Fruit fly (Drosophila melanogaster) whole organism, wandering third instar larva: Measurements from ENCODE around the gene CG10338.

Source experiments
- Abd-B ChIP-seq: fragments of >200 bp; optimal IDR thresholded peaks from 2 replicates; lab custom pipeline; 2017; ENCODE audit warnings: missing biosample characterization, missing genetic modification characterization
- CG9705 ChIP-seq: fragments of 200-800 bp; sonication (Bioruptor generic); optimal IDR thresholded peaks from 2 replicates; lab custom pipeline; 2018; ENCODE audit warnings: missing biosample characterization, mild to moderate bottlenecking, missing genetic modification characterization
- CrebA ChIP-seq: fragments of 200-800 bp; sonication (Bioruptor generic); optimal IDR thresholded peaks from 2 replicates; lab custom pipeline; 2016; ENCODE audit warnings: missing biosample characterization, mild to moderate bottlenecking, missing genetic modification characterization, borderline replicate concordance
- Dfd ChIP-seq: fragments of >200 bp; optimal IDR thresholded peaks from 2 replicates; lab custom pipeline; 2017; ENCODE audit warnings: missing biosample characterization, missing genetic modification characterization
- GATAd ChIP-seq: sonication (Bioruptor generic); optimal IDR thresholded peaks from 2 replicates; lab custom pipeline; 2016; ENCODE audit warnings: missing biosample characterization, missing genetic modification characterization
- HLH106 ChIP-seq: fragments of 200-800 bp; optimal IDR thresholded peaks from 3 replicates; lab custom pipeline; 2019; ENCODE audit warnings: missing biosample characterization, mild to moderate bottlenecking, missing genetic modification characterization, moderate library complexity
- Hr78 ChIP-seq: fragments of >200 bp; optimal IDR thresholded peaks from 2 replicates; lab custom pipeline; 2017; ENCODE audit warnings: missing biosample characterization, missing genetic modification characterization
- Hr83 ChIP-seq: fragments of 200-300 bp; sonication (Bioruptor generic); optimal IDR thresholded peaks from 2 replicates; lab custom pipeline; 2016; ENCODE audit warnings: missing biosample characterization, mild to moderate bottlenecking, missing genetic modification characterization, moderate library complexity; ENCODE audit not compliant: poor library complexity, severe bottlenecking
- Mio ChIP-seq: sonication (Bioruptor generic); optimal IDR thresholded peaks from 2 replicates; lab custom pipeline; 2016; ENCODE audit warnings: missing biosample characterization, missing genetic modification characterization
- Myc ChIP-seq: fragments of >200 bp; optimal IDR thresholded peaks from 2 replicates; lab custom pipeline; 2017
- N ChIP-seq: fragments of >200 bp; optimal IDR thresholded peaks from 2 replicates; lab custom pipeline; 2018; ENCODE audit warnings: missing biosample characterization, missing external identifiers, missing genetic modification characterization
- OdsH ChIP-seq: fragments of 200-800 bp; sonication (Bioruptor generic); optimal IDR thresholded peaks from 2 replicates; lab custom pipeline; 2016; ENCODE audit warnings: missing biosample characterization, mild to moderate bottlenecking, missing genetic modification characterization
- Rel ChIP-seq, 2 experiments: fragments of 200-800 bp; sonication (Bioruptor generic) in 1 of 2; optimal IDR thresholded peaks; 2 replicates in 1 of 2; 3 replicates in 1 of 2; lab custom pipeline; 2016 to 2019; ENCODE audit warnings: mild to moderate bottlenecking in 2 of 2, missing biosample characterization in 2 of 2, missing genetic modification characterization in 2 of 2, moderate library complexity in 1 of 2
- Sp1 ChIP-seq: fragments of 200-800 bp; sonication (Bioruptor generic); optimal IDR thresholded peaks from 3 replicates; lab custom pipeline; 2019; ENCODE audit warnings: missing biosample characterization, mild to moderate bottlenecking, missing genetic modification characterization, moderate library complexity
- brk ChIP-seq: fragments of 200-800 bp; sonication (Bioruptor generic); optimal IDR thresholded peaks from 2 replicates; lab custom pipeline; 2016; ENCODE audit warnings: missing biosample characterization, mild to moderate bottlenecking, missing genetic modification characterization
- dl ChIP-seq, 2 experiments: fragments of 175-275, 200-275 bp in 1 of 2; fragments of 200-275 bp in 1 of 2; sonication (Bioruptor generic); optimal IDR thresholded peaks; lab custom pipeline; 2018; ENCODE audit warnings: mild to moderate bottlenecking in 2 of 2, missing biosample characterization in 2 of 2, missing genetic modification characterization in 2 of 2, moderate library complexity in 2 of 2; ENCODE audit not compliant: partially characterized antibody in 2 of 2, insufficient read depth in 1 of 2
- dmrt93B ChIP-seq: fragments of 200-800 bp; sonication (Bioruptor generic); optimal IDR thresholded peaks from 2 replicates; lab custom pipeline; 2018; ENCODE audit warnings: missing biosample characterization, mild to moderate bottlenecking, missing genetic modification characterization
- dsf ChIP-seq: sonication (Bioruptor generic); optimal IDR thresholded peaks from 2 replicates; lab custom pipeline; 2016; ENCODE audit warnings: missing biosample characterization, missing genetic modification characterization, borderline replicate concordance
- ey ChIP-seq: fragments of 200-800 bp; sonication (Bioruptor generic); optimal IDR thresholded peaks from 2 replicates; lab custom pipeline; 2016; ENCODE audit warnings: missing biosample characterization, missing genetic modification characterization
- foxo ChIP-seq, 2 experiments: fragments of 200-800 bp; sonication (Bioruptor generic); optimal IDR thresholded peaks; 2 replicates in 1 of 2; 3 replicates in 1 of 2; lab custom pipeline; 2016 to 2017; ENCODE audit warnings: missing biosample characterization in 2 of 2, missing genetic modification characterization in 2 of 2
- fru ChIP-seq: fragments of 200-800 bp; sonication (Bioruptor generic); optimal IDR thresholded peaks from 3 replicates; lab custom pipeline; 2016; ENCODE audit warnings: missing biosample characterization, mild to moderate bottlenecking, missing genetic modification characterization
- h ChIP-seq: fragments of 200-800 bp; sonication (Bioruptor generic); optimal IDR thresholded peaks from 3 replicates; lab custom pipeline; 2016; ENCODE audit warnings: missing biosample characterization, mild to moderate bottlenecking, missing genetic modification characterization
- jim ChIP-seq: fragments of 175-275, 200-325 bp; sonication (Bioruptor generic); optimal IDR thresholded peaks from 2 replicates; lab custom pipeline; 2016; ENCODE audit warnings: missing biosample characterization, mild to moderate bottlenecking, missing genetic modification characterization
- lola ChIP-seq: fragments of >200 bp; optimal IDR thresholded peaks from 2 replicates; lab custom pipeline; 2017; ENCODE audit warnings: missing biosample characterization, missing genetic modification characterization
- psq ChIP-seq: fragments of 200-800 bp; sonication (Bioruptor generic); optimal IDR thresholded peaks from 3 replicates; lab custom pipeline; 2017; ENCODE audit warnings: missing biosample characterization, mild to moderate bottlenecking, missing genetic modification characterization, moderate library complexity
- rgr ChIP-seq: fragments of 200-800 bp; sonication (Bioruptor generic); optimal IDR thresholded peaks from 3 replicates; lab custom pipeline; 2016; ENCODE audit warnings: missing biosample characterization, mild to moderate bottlenecking, missing genetic modification characterization
- sage ChIP-seq: fragments of 200-800 bp; sonication (Bioruptor generic); optimal IDR thresholded peaks from 2 replicates; lab custom pipeline; 2016; ENCODE audit warnings: missing biosample characterization, mild to moderate bottlenecking, missing genetic modification characterization
- sv ChIP-seq: fragments of 200-800 bp; sonication (Bioruptor generic); optimal IDR thresholded peaks from 3 replicates; lab custom pipeline; 2016; ENCODE audit warnings: missing biosample characterization, missing genetic modification characterization
- tai ChIP-seq: sonication (Bioruptor generic); optimal IDR thresholded peaks from 2 replicates; lab custom pipeline; 2016; ENCODE audit warnings: missing biosample characterization, missing genetic modification characterization
- usp ChIP-seq: fragments of >200 bp; optimal IDR thresholded peaks from 2 replicates; lab custom pipeline; 2017; ENCODE audit warnings: missing biosample characterization, missing genetic modification characterization
- woc ChIP-seq: sonication (Bioruptor generic); optimal IDR thresholded peaks from 2 replicates; lab custom pipeline; 2016; ENCODE audit warnings: missing biosample characterization, mild to moderate bottlenecking, missing genetic modification characterization

Gene CG10338

DNA sequence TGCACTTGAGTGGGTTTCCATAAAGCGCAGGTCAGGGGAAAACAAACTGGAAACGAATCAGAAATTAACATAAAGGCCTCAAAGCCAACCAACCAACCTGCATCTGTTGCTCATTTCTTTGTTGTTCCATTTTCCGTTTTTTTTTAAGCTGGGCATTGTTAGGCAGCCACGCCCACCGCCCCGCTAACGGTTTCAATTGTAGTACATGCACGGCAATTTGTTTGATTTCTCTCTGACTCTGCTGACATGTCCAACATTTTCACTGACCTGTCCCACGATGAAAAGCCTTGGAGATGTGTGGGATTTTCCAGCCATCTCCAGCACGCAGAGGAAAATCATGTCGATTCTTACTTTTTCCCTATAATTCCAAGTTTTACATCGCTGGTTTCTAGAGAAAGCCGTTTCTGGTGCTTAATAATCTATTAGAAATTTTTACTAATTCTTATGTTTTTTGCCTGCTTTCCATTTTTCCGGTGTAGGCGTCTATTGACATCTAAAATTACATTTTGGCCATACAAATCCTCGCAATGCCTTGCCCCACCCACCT lies 38.7 kb upstream of the CG10338 start:
- TF ChIP-seq N (GFP tag; lab: Kevin White, UChicago), result no peak
- no peak for TF ChIP-seq sv (GFP tag; lab: Kevin White, UChicago)
- no peak for TF ChIP-seq dmrt93B (GFP tag; lab: Kevin White, UChicago)
- no peak for TF ChIP-seq dsf (GFP tag; lab: Kevin White, UChicago)
- TF ChIP-seq h (GFP tag; lab: Kevin White, UChicago), result no peak
- TF ChIP-seq CrebA, result no peak
- TF ChIP-seq Rel (GFP tag; optimal IDR thresholded peaks at IDR 0.05; lab: Kevin White, UChicago), result no peak
- no peak for TF ChIP-seq Rel (tag; optimal IDR thresholded peaks at IDR 0.05; lab: Kevin White, UChicago)
- TF ChIP-seq CG9705 (GFP tag; lab: Kevin White, UChicago), result no peak
- no peak for TF ChIP-seq sage
- TF ChIP-seq tai, result no peak
- TF ChIP-seq woc (GFP tag; lab: Kevin White, UChicago), result no peak
- TF ChIP-seq brk, result no peak
- TF ChIP-seq usp (GFP tag; lab: Kevin White, UChicago), result no peak
- no peak for TF ChIP-seq Dfd (GFP tag; lab: Kevin White, UChicago)
- no peak for TF ChIP-seq rgr
- TF ChIP-seq jim (GFP tag; lab: Kevin White, UChicago), result no peak
- TF ChIP-seq psq (GFP tag; lab: Kevin White, UChicago), result no peak

DNA sequence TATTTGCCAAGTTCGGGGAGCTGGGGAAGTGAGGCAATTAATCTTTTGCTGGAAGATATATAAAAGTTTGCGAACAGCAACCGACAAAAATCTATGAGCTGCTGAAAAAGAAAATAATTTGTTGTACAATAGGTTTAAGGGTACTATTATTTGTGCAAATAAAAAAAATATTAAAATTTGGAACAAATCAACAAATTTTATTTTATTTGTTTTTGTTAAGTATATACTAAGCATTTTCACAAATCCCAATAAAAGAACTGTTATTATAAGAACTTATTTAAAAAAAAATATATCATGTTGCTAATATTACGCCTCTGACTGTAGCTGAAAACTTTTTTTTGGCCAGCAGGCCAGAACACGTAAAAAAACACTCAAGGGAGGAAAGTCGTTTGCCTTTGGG lies 37.4 kb upstream of the CG10338 start:
- TF ChIP-seq HLH106 (tag; lab: Kevin White, UChicago) (peak; percentile 8), CG9705 (GFP tag; lab: Kevin White, UChicago) (no peak), Myc (lab: Kevin White, UChicago) (no peak), woc (GFP tag; lab: Kevin White, UChicago) (no peak), psq (GFP tag; lab: Kevin White, UChicago) (no peak), foxo (GFP tag; optimal IDR thresholded peaks at IDR 0.05; lab: Kevin White, UChicago) (peak in 1 of 2 experiments; percentile 18)
- TF ChIP-seq, all 38 proteins: peak for 2

DNA sequence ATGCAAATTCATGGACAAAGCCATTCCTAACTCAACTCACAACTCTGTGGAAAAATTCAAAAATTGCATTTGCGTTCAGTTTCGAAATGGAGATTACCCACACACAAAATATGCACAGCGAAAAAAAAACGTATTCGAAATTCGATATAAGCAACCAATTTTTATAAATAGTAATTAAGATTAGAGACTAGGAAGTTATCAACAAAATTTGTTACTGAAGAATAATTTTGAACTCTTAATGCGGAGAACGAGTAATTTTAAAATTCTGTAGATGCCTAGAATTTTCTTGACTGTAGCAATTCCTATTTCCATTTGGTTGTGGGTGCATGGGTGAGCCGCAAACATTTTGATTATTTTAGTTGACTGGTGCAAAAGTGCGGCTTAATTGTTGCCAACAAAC lies 32.1 kb upstream of the CG10338 start:
- TF ChIP-seq brk (no peak), Abd-B (no peak), dl (GFP tag; optimal IDR thresholded peaks at IDR 0.05; lab: Kevin White, UChicago; ENCODE audit: insufficient read depth in 1 of 2, partially characterized antibody in 2 of 2) (no peak), GATAd (GFP tag; lab: Kevin White, UChicago) (no peak), Hr83 (GFP tag; lab: Kevin White, UChicago) (no peak), woc (GFP tag; lab: Kevin White, UChicago) (no peak), OdsH (GFP tag; lab: Kevin White, UChicago) (peak; percentile 32), Mio (GFP tag; lab: Kevin White, UChicago) (no peak), lola (GFP tag; lab: Kevin White, UChicago) (no peak), fru (GFP tag; lab: Kevin White, UChicago) (peak; percentile 6), CG9705 (GFP tag; lab: Kevin White, UChicago) (no peak), usp (GFP tag; lab: Kevin White, UChicago) (no peak), Sp1 (GFP tag; lab: Kevin White, UChicago) (no peak), h (GFP tag; lab: Kevin White, UChicago) (peak; percentile 19), Hr78 (GFP tag; lab: Kevin White, UChicago) (no peak), HLH106 (tag; lab: Kevin White, UChicago) (no peak), rgr (peak; percentile 2), CrebA (no peak), psq (GFP tag; lab: Kevin White, UChicago) (no peak), foxo (GFP tag; optimal IDR thresholded peaks at IDR 0.05; lab: Kevin White, UChicago) (peak in 1 of 2 experiments; percentile 28), dmrt93B (GFP tag; lab: Kevin White, UChicago) (no peak), sv (GFP tag; lab: Kevin White, UChicago) (no peak), ey (GFP tag; lab: Kevin White, UChicago) (peak; percentile 5)
